Worm (Caenorhabditis elegans) whole organism, L4/young adult: ENCODE results near the gene trx-3.

Experiments used
- W03F9.2 ChIP-seq: fragments of 150-350 bp; optimal IDR thresholded peaks from 2 replicates; lab custom pipeline; 2014; ENCODE audit warnings: missing biosample characterization, missing genetic modification characterization
- dao-5 ChIP-seq: sonication (generic microtip); optimal IDR thresholded peaks from 2 replicates; lab custom pipeline; 2016; ENCODE audit warnings: missing genotype, missing genetic modification characterization, moderate library complexity, missing compliant biosample characterization
- him-1 ChIP-seq: sonication (generic microtip); optimal IDR thresholded peaks from 2 replicates; lab custom pipeline; 2016; ENCODE audit warnings: missing genotype, missing genetic modification reagents, missing genetic modification characterization, missing compliant biosample characterization

ce11 chrIV:4449439-4449838 lies 37.4 kb upstream of the trx-3 start, which contains the start of gene R08C7.12:
- TF ChIP-seq W03F9.2 (tag; lab: Kevin White, UChicago): no peak
- no peak for TF ChIP-seq him-1 (tag; lab: Kevin White, UChicago)
- no peak for TF ChIP-seq dao-5 (tag; lab: Kevin White, UChicago)
